Worm (Caenorhabditis elegans) whole organism, L3 larva: ENCODE data around the gene acdh-6.

ENCODE experiments used
- R02D3.7 ChIP-seq: fragments of 150-350 bp; optimal IDR thresholded peaks from 2 replicates; lab custom pipeline; 2014; ENCODE audit warnings: missing biosample characterization, missing genetic modification characterization
- ZK546.5 ChIP-seq: sonication (generic microtip); optimal IDR thresholded peaks from 2 replicates; lab custom pipeline; 2017; ENCODE audit warnings: missing biosample characterization, missing genetic modification characterization
- aly-2 ChIP-seq: fragments of 150-350 bp; optimal IDR thresholded peaks from 2 replicates; lab custom pipeline; 2014; ENCODE audit warnings: missing biosample characterization, missing genetic modification characterization
- ama-1 ChIP-seq: fragments of 150-350 bp; optimal IDR thresholded peaks from 2 replicates; lab custom pipeline; 2018
- ceh-16 ChIP-seq: sonication (generic microtip); optimal IDR thresholded peaks from 2 replicates; lab custom pipeline; 2017; ENCODE audit warnings: missing biosample characterization, missing genetic modification characterization
- ceh-28 ChIP-seq: fragments of 150-350 bp; optimal IDR thresholded peaks from 2 replicates; lab custom pipeline; 2014; ENCODE audit warnings: missing biosample characterization, missing genetic modification reagents, missing genetic modification characterization
- ceh-82 ChIP-seq: fragments of 150-350 bp; optimal IDR thresholded peaks from 2 replicates; lab custom pipeline; 2014; ENCODE audit warnings: missing biosample characterization, missing genetic modification characterization
- egl-27 ChIP-seq: sonication (generic microtip); optimal IDR thresholded peaks from 4 replicates; lab custom pipeline; 2017; ENCODE audit warnings: missing biosample characterization, missing genetic modification reagents, missing genetic modification characterization
- elt-1 ChIP-seq: fragments of 150-350 bp; optimal IDR thresholded peaks from 2 replicates; lab custom pipeline; 2014; ENCODE audit warnings: missing biosample characterization, missing genetic modification characterization
- elt-2 ChIP-seq: sonication (generic microtip); optimal IDR thresholded peaks from 2 replicates; lab custom pipeline; 2016; ENCODE audit warnings: missing genetic modification reagents, mild to moderate bottlenecking, missing genetic modification characterization, missing compliant biosample characterization
- elt-3 ChIP-seq, 3 experiments: fragments of 150-350 bp in 1 of 3; sonication (generic microtip) in 2 of 3; optimal IDR thresholded peaks; 2 replicates in 2 of 3; 4 replicates in 1 of 3; lab custom pipeline; 2014 to 2017; ENCODE audit warnings: missing biosample characterization in 3 of 3, missing genetic modification characterization in 3 of 3
- eor-1 ChIP-seq, 2 experiments: fragments of 150-350 bp; optimal IDR thresholded peaks; 2 replicates each; lab custom pipeline; 2014 to 2018; ENCODE audit warnings: missing biosample characterization in 2 of 2, missing genetic modification characterization in 2 of 2
- fkh-10 ChIP-seq: sonication (generic microtip); optimal IDR thresholded peaks from 2 replicates; lab custom pipeline; 2017; ENCODE audit warnings: missing biosample characterization, missing genetic modification reagents, missing genetic modification characterization
- fkh-2 ChIP-seq: fragments of 150-350 bp; optimal IDR thresholded peaks from 2 replicates; lab custom pipeline; 2014; ENCODE audit warnings: missing biosample characterization, missing genetic modification reagents, missing genetic modification characterization
- fos-1 ChIP-seq: fragments of 150-350 bp; optimal IDR thresholded peaks from 2 replicates; lab custom pipeline; 2014; ENCODE audit warnings: missing biosample characterization, missing genetic modification characterization
- hmg-11 ChIP-seq: sonication (generic microtip); optimal IDR thresholded peaks from 2 replicates; lab custom pipeline; 2016; ENCODE audit warnings: missing genetic modification characterization, missing compliant biosample characterization
- jun-1 ChIP-seq: fragments of 150-350 bp; optimal IDR thresholded peaks from 2 replicates; lab custom pipeline; 2014; ENCODE audit warnings: missing biosample characterization, missing genetic modification reagents, missing genetic modification characterization
- lin-15B ChIP-seq: fragments of 150-350 bp; optimal IDR thresholded peaks from 2 replicates; lab custom pipeline; 2014; ENCODE audit warnings: missing biosample characterization, missing genetic modification characterization
- lin-39 ChIP-seq: fragments of 150-350 bp; optimal IDR thresholded peaks from 2 replicates; lab custom pipeline; 2018; ENCODE audit warnings: missing biosample characterization, missing genetic modification reagents, missing genetic modification characterization
- lsy-12 ChIP-seq: sonication (generic microtip); optimal IDR thresholded peaks from 2 replicates; lab custom pipeline; 2016; ENCODE audit warnings: mild to moderate bottlenecking, missing genetic modification characterization, missing compliant biosample characterization
- nfya-1 ChIP-seq: sonication (generic microtip); optimal IDR thresholded peaks from 2 replicates; lab custom pipeline; 2017; ENCODE audit warnings: missing genetic modification characterization, mild to moderate bottlenecking, missing compliant biosample characterization, antibody characterized with exemption, moderate library complexity; ENCODE audit not compliant: insufficient read depth
- nhr-237 ChIP-seq: fragments of 150-350 bp; optimal IDR thresholded peaks from 2 replicates; lab custom pipeline; 2014; ENCODE audit warnings: missing biosample characterization, missing genetic modification characterization
- nhr-25 ChIP-seq: sonication (generic microtip); optimal IDR thresholded peaks from 2 replicates; lab custom pipeline; 2017; ENCODE audit warnings: missing biosample characterization, missing genetic modification characterization
- nhr-28 ChIP-seq: fragments of 150-350 bp; optimal IDR thresholded peaks from 2 replicates; lab custom pipeline; 2014; ENCODE audit warnings: missing biosample characterization, missing genetic modification characterization
- nhr-67 ChIP-seq: fragments of 150-350 bp; optimal IDR thresholded peaks from 2 replicates; lab custom pipeline; 2014; ENCODE audit warnings: missing biosample characterization, missing genetic modification characterization
- nhr-76 ChIP-seq: fragments of 150-350 bp; sonication (generic microtip); optimal IDR thresholded peaks from 5 replicates; lab custom pipeline; 2014; ENCODE audit warnings: missing biosample characterization, missing genetic modification characterization
- pha-4 ChIP-seq: fragments of 150-350 bp; optimal IDR thresholded peaks from 2 replicates; lab custom pipeline; 2014; ENCODE audit warnings: missing biosample characterization, missing genetic modification reagents, missing genetic modification characterization
- snpc-4 ChIP-seq: fragments of 150-350 bp; optimal IDR thresholded peaks from 2 replicates; lab custom pipeline; 2014; ENCODE audit warnings: missing biosample characterization, missing genetic modification characterization
- unc-39 ChIP-seq: sonication (generic microtip); optimal IDR thresholded peaks from 4 replicates; lab custom pipeline; 2017; ENCODE audit warnings: missing biosample characterization, missing genetic modification characterization
- zag-1 ChIP-seq: fragments of 150-350 bp; optimal IDR thresholded peaks from 2 replicates; lab custom pipeline; 2014; ENCODE audit warnings: missing biosample characterization, missing genetic modification characterization
- ztf-11 ChIP-seq: fragments of 150-350 bp; optimal IDR thresholded peaks from 2 replicates; lab custom pipeline; 2014; ENCODE audit warnings: missing biosample characterization, missing genetic modification characterization
- ztf-4 ChIP-seq: fragments of 150-350 bp; optimal IDR thresholded peaks from 2 replicates; lab custom pipeline; 2014; ENCODE audit warnings: missing biosample characterization, missing genetic modification characterization

The acdh-6 gene

DNA sequence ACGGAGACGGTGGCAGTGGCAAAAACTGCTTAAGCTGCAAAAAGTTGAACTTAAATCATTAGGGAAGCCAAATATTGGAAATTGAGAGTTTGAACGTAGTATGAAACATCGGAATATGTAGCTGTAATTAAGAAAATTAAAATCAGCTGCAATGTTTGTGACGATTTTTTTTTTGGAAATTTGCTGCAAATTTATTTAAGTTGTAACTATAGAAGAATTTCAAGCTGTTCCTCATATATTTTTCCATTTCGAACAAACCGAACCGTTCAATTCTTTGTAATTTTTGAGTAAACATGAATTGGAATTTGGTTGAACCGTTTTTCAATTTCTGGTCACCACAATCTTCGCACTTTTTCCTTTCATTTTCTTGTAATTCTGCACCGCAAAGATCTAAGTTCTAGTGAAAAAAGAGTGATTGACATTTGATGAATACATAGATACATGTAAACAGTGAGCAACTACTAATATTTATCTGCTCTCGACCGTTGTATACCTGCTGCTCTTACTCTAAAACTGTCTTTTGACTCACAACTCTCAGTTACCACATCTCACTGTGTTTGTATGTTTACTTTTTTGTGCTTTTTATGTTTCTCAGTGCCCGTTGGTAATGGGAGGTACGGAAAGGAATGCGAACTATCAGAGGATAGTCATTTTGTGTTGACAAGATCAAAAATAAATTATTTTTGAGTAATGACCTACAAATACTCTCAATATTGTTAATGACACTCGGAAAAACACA lies 39.1 kb upstream of the acdh-6 start:
- TF ChIP-seq nfya-1 (no peak), elt-3 (tag; optimal IDR thresholded peaks at IDR 0.05; lab: Kevin White, UChicago) (no peak), ztf-11 (tag; lab: Kevin White, UChicago) (no peak), fkh-2 (no peak), nhr-25 (tag; lab: Kevin White, UChicago) (no peak), R02D3.7 (no peak), ZK546.5 (tag; lab: Kevin White, UChicago) (no peak), pha-4 (tag; lab: Kevin White, UChicago) (peak; percentile 97)

DNA sequence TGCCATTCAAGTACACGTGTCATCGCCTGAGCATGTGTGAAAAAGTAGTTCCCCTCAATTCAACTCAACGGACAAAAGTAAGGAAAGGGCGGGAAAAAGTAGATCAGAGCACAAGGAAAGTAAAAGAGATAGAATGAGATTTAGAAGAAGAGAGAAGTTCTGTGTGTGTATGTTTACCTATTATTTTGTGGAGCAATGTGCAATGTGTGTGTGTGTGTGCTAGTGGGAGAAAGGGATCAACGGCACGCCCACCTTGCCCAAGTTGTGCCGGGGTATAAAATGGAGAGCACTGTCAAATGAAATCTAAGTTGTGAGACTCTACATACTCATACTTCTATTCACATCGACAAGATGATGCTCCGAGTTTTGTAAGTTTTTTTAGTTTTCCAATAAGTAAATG lies 36.2 kb upstream of the acdh-6 start, which contains the start of gene idpp-15:
Gene idpp-15, plus strand, starts transcription at position 301 of the 400 bp plus-strand sequence.
- peak; percentile 72 for TF ChIP-seq pha-4 (tag; lab: Kevin White, UChicago)
- no peak for TF ChIP-seq R02D3.7
- TF ChIP-seq nhr-28 (tag; lab: Kevin White, UChicago) = no peak
- no peak for TF ChIP-seq nhr-76 (tag; lab: Kevin White, UChicago)

DNA sequence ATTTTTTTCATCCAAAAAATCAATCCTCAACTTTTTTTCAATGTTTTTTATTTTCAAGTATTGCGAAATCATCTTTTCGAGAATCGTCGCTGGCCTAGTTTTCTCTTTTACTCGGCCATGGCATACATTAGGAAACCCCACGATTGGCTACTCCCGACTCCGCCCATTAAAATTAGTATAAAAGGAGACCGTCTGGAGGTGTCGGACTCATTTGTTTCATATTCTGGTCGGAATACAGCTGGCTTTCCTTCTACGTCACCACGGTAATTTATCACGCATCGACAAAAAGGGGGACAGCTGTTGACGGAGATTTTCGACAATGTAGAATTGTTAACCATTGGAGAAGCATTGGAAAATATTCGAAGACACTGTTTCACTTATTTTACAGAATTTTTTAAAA lies 31.9 kb upstream of the acdh-6 start:
- TF ChIP-seq nhr-25 (tag; lab: Kevin White, UChicago) (peak; percentile 47), unc-39 (tag; lab: Kevin White, UChicago) (no peak), ztf-4 (tag; lab: Kevin White, UChicago) (no peak), lin-15B (tag; lab: Kevin White, UChicago) (peak; percentile 81), nfya-1 (peak; percentile 100), fkh-2 (no peak), lsy-12 (tag; lab: Kevin White, UChicago) (peak; percentile 55), snpc-4 (peak; percentile 55), ama-1 (peak; percentile 42), hmg-11 (tag; lab: Kevin White, UChicago) (peak; percentile 25), ceh-28 (peak; percentile 11), zag-1 (tag; lab: Kevin White, UChicago) (no peak), elt-2 (tag; lab: Kevin White, UChicago) (peak; percentile 10)

DNA sequence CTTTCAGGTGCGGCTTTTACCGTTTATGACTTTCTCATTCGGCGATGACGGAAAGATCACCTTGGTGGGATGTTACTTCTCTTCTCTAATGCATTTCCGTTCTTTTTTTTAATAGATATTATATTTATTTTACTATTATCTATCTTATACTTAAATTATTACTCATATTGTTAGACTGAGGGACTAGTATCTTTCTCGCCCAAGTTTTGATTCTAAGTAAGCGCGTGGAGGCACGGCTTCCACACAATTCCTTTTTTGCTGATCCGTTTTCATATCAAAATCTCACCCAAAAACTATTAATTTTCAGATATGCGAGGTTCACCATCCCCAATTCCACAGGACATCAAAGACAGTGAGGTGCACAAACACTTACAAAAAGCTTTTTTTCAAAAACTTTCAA lies 31.2 kb upstream of the acdh-6 start, which contains the start of gene ZC21.10:
Gene ZC21.10, plus strand, starts transcription at position 301 of the 400 bp plus-strand sequence.
- TF ChIP-seq fkh-2 (no peak), nhr-67 (tag; lab: Kevin White, UChicago) (no peak), nhr-237 (tag; lab: Kevin White, UChicago) (no peak)

DNA sequence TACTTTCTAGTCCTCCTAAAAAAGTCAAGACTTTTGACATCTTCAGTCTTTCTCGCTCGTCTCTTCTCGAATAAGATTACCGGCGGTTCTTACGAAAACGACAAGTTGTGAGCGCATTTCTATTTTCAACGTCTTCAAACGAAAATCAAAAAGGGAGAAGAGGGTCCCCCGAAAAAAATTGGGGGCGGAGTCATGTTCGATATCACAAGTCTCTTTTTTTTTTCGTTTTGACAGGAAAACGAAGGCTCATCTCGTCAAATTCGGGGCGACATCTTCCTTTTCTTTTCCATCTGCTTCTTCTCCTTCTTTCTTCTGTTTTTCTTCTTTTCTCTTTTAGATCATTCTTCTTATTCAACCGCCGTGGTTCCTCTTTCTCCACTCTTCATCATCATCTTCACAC lies 27.0 kb upstream of the acdh-6 start:
- TF ChIP-seq jun-1 = no peak
- TF ChIP-seq fkh-10 (GFP tag; lab: Kevin White, UChicago) = peak; percentile 72

DNA sequence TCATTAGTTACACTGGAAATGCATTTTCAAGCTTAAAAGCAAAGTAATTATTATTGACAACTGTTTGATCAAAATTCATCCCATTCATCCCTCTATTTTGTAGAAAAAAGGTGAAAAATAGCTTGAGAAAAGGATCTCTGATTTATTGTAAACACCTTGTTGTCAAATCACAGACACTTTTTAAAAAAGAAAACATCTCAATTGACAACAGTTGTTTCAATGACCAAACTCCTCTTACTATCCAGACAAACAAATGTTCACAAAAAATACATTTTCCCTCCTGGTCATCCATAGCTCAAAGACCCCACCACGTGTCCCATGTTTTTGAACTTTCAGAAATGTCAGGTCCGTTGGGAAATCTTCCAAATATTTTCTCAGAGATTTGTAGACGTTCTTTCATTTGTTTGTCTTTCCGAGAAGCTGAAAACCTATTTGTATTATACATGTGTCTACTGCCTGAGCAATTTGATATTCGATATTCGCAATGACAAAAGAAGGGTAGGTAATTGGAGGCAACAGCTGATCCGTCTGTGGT lies 26.2 kb upstream of the acdh-6 start, which contains the start of gene trp-1:
Gene trp-1, plus strand, starts transcription at position 485 of the 535 bp plus-strand sequence.
- TF ChIP-seq nhr-25 (tag; lab: Kevin White, UChicago) (no peak), egl-27 (tag; lab: Kevin White, UChicago) (no peak), lin-39 (no peak), ceh-82 (tag; lab: Kevin White, UChicago) (no peak), ceh-16 (tag; lab: Kevin White, UChicago) (no peak), elt-1 (tag; lab: Kevin White, UChicago) (no peak), R02D3.7 (no peak), eor-1 (tag; optimal IDR thresholded peaks at IDR 0.05; lab: Kevin White, UChicago) (no peak), fkh-2 (no peak), fos-1 (tag; lab: Kevin White, UChicago) (no peak), elt-2 (tag; lab: Kevin White, UChicago) (no peak), aly-2 (no peak)
